Fruit fly (Drosophila melanogaster): ENCODE data around the gene CG4119.
A peak's percentile ranks its signal among the peaks of the same experiment; 100 is the strongest.

Gene CG4119

dm6 chrX:5639083-5639482 is 26.8 kb upstream of the CG4119 start (continued):
- peak; percentile 27 for TF ChIP-seq CG10654 (GFP tag; optimal IDR thresholded peaks at IDR 0.05)
- peak; percentile 48 for TF ChIP-seq Ssrp (tag; optimal IDR thresholded peaks at IDR 0.05)
- peak; percentile 70 for TF ChIP-seq CG17328 (GFP tag; IDR thresholded peaks at IDR 0.05)
- peak; percentile 45 for TF ChIP-seq nerfin-1 (tag; optimal IDR thresholded peaks at IDR 0.05)
- TF ChIP-seq CoRest (tag; optimal IDR thresholded peaks at IDR 0.05) = peak; percentile 33
- peak; percentile 51 for TF ChIP-seq PHDP (tag; optimal IDR thresholded peaks at IDR 0.05)
- TF ChIP-seq CG8388 (GFP tag; optimal IDR thresholded peaks at IDR 0.05) = peak; percentile 60
- TF ChIP-seq CG11504 (tag; optimal IDR thresholded peaks at IDR 0.05) = peak; percentile 62
- peak; percentile 45 for TF ChIP-seq CG1529 (GFP tag; optimal IDR thresholded peaks at IDR 0.05)
- TF ChIP-seq Xbp1 (GFP tag; optimal IDR thresholded peaks at IDR 0.05) = peak; percentile 53
- TF ChIP-seq CG30431 (GFP tag; optimal IDR thresholded peaks at IDR 0.05) = peak; percentile 40
- no peak for TF ChIP-seq CG7987 (GFP tag; optimal IDR thresholded peaks at IDR 0.05)
- 0 out of 2 replicates have a peak, but pooled peaks have one; percentile 7 for TF ChIP-seq Poxn (GFP tag; IDR thresholded peaks at IDR 0.05)
- TF ChIP-seq CG11093 (GFP tag; IDR thresholded peaks at IDR 0.05) = 0 out of 3 replicates have a peak, but pooled peaks have one; percentile 10
- TF ChIP-seq Fer3 (tag; optimal IDR thresholded peaks at IDR 0.05) = peak; percentile 48
- TF ChIP-seq CG7839 (tag; optimal IDR thresholded peaks at IDR 0.05) = peak; percentile 55
- no peak for TF ChIP-seq hkb (optimal IDR thresholded peaks at IDR 0.05)
- peak; percentile 61 for TF ChIP-seq hkb (GFP tag; IDR thresholded peaks at IDR 0.05)
- no peak for TF ChIP-seq Sox100B (GFP tag; optimal IDR thresholded peaks at IDR 0.05)
- 0 out of 2 replicates have a peak, but pooled peaks have one; percentile 15 for TF ChIP-seq CG3847 (GFP tag; IDR thresholded peaks at IDR 0.05)
- TF ChIP-seq CG31365 (tag; optimal IDR thresholded peaks at IDR 0.05) = peak; percentile 1
- TF ChIP-seq CG3281 (GFP tag; optimal IDR thresholded peaks at IDR 0.05) = peak; percentile 16
- peak; percentile 4 for TF ChIP-seq jing (GFP tag; optimal IDR thresholded peaks at IDR 0.05)
- peak; percentile 53 for TF ChIP-seq CG6689 (GFP tag; IDR thresholded peaks at IDR 0.05)
- peak; percentile 26 for TF ChIP-seq CG12769 (tag; optimal IDR thresholded peaks at IDR 0.05)
- TF ChIP-seq Med (GFP tag) = peak; percentile 82
- TF ChIP-seq dpn (GFP tag; optimal IDR thresholded peaks at IDR 0.05) = peak in 1 of 2 experiments; percentile 44
- TF ChIP-seq gce (GFP tag; IDR thresholded peaks at IDR 0.05) = 0 out of 3 replicates have a peak, but pooled peaks have one; percentile 26
- TF ChIP-seq gro (GFP tag; optimal IDR thresholded peaks at IDR 0.05) = no peak
- TF ChIP-seq Pdp1 (GFP tag; optimal IDR thresholded peaks at IDR 0.05) = peak; percentile 26 to 32
- peak; percentile 34 for TF ChIP-seq CG10267 (tag; optimal IDR thresholded peaks at IDR 0.05)
- peak; percentile 28 for TF ChIP-seq HHEX (GFP tag; optimal IDR thresholded peaks at IDR 0.05)
- TF ChIP-seq CG1233 (GFP tag; optimal IDR thresholded peaks at IDR 0.05) = no peak
- no peak for TF ChIP-seq CG6791 (GFP tag; IDR thresholded peaks at IDR 0.05; ENCODE audit: partially characterized antibody)
- peak; percentile 8 for TF ChIP-seq Abd-B (GFP tag; optimal IDR thresholded peaks at IDR 0.05)
- peak; percentile 15 for TF ChIP-seq CG4424 (GFP tag; optimal IDR thresholded peaks at IDR 0.05)
- TF ChIP-seq CG4820 (GFP tag; optimal IDR thresholded peaks at IDR 0.05) = peak; percentile 45
- peak; percentile 48 for TF ChIP-seq pum (GFP tag; optimal IDR thresholded peaks at IDR 0.05)
- TF ChIP-seq chif (GFP tag; optimal IDR thresholded peaks at IDR 0.05) = peak in 1 of 2 experiments; percentile 47
- no peak for TF ChIP-seq CG11695 (GFP tag; IDR thresholded peaks at IDR 0.05)
- peak; percentile 34; the same call in 1 of the 2 replicates for TF ChIP-seq CG6272 (GFP tag; IDR thresholded peaks at IDR 0.05)
- TF ChIP-seq tap (tag; optimal IDR thresholded peaks at IDR 0.05) = no peak

Data from whole organism, embryonic.